2 fruit fly cellular contexts compared by ENCODE assay signal in the genomic region with DNA sequence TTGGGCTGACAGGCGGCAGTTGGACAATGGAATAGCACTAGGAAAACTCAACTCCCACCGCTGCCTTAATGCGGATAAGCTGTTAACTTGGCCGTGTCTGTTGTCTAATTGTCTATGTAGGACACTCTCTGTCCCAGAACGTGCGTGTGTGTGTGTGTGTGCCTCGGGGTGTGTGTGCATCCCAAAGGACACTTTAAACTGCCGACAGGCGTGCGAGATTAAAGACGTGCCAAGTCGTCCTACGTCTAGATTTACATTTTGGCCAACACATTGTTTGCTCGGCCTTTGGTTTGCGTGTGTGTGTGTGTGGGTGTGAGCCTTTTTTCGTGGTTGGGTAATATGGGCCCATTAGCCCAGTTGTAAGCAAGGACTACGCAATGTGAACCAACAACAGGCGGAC.
TF ChIP-seq lines count a peak whose summit lies in the region.

No protein-coding gene starts in this region.

- no peak for TF ChIP-seq CTCF in whole organism, embryonic (GFP tag; optimal IDR thresholded peaks at IDR 0.05; lab: Kevin White, UChicago)

TF ChIP-seq in whole organism, embryonic, 481 proteins besides CTCF, POLR2A, EP300 and RAD21:
- no peak for TF ChIP-seq B-H2 (GFP tag; optimal IDR thresholded peaks at IDR 0.05; lab: Kevin White, UChicago)
- TF ChIP-seq CG8359 (GFP tag; optimal IDR thresholded peaks at IDR 0.05; lab: Kevin White, UChicago; ENCODE audit: borderline replicate concordance) = no peak
- no peak for TF ChIP-seq cg (GFP tag; optimal IDR thresholded peaks at IDR 0.05; lab: Kevin White, UChicago)
- no peak for TF ChIP-seq CG4820 (GFP tag; optimal IDR thresholded peaks at IDR 0.05; lab: Kevin White, UChicago)
- TF ChIP-seq Med (GFP tag; lab: Kevin White, UChicago) = peak; percentile 56
- TF ChIP-seq CG3995 (GFP tag; optimal IDR thresholded peaks at IDR 0.05; lab: Kevin White, UChicago) = no peak
- peak; percentile 74 for TF ChIP-seq zen (tag; optimal IDR thresholded peaks at IDR 0.05; lab: Kevin White, UChicago)
- TF ChIP-seq dan (GFP tag; IDR thresholded peaks at IDR 0.05; lab: Robert Waterston, UW) = no peak
- TF ChIP-seq tll (GFP tag; optimal IDR thresholded peaks at IDR 0.05; lab: Kevin White, UChicago) = peak in 1 of 2 experiments; percentile 68
- TF ChIP-seq H15 (GFP tag; IDR thresholded peaks at IDR 0.05; lab: Robert Waterston, UW) = no peak
- TF ChIP-seq gcm2 (GFP tag; optimal IDR thresholded peaks at IDR 0.05; lab: Kevin White, UChicago) = no peak
- TF ChIP-seq NC2β (GFP tag; optimal IDR thresholded peaks at IDR 0.05; lab: Kevin White, UChicago) = no peak
- TF ChIP-seq ftz-f1 (GFP tag; optimal IDR thresholded peaks at IDR 0.05; lab: Kevin White, UChicago) = no peak
- TF ChIP-seq D (optimal IDR thresholded peaks at IDR 0.05; lab: Kevin White, UChicago) = peak; percentile 8
- no peak for TF ChIP-seq D (GFP tag; optimal IDR thresholded peaks at IDR 0.05; lab: Kevin White, UChicago)
- no peak for TF ChIP-seq jigr1 (GFP tag; IDR thresholded peaks at IDR 0.05; lab: Robert Waterston, UW)
- no peak for TF ChIP-seq Oaz (GFP tag; IDR thresholded peaks at IDR 0.05; lab: Robert Waterston, UW)
- TF ChIP-seq ems (GFP tag; optimal IDR thresholded peaks at IDR 0.05; lab: Kevin White, UChicago) = no peak
- TF ChIP-seq Stat92E (GFP tag; optimal IDR thresholded peaks at IDR 0.05; lab: Kevin White, UChicago) = no peak
- TF ChIP-seq prd (optimal IDR thresholded peaks at IDR 0.05; lab: Kevin White, UChicago) = no peak
- no peak for TF ChIP-seq prd (GFP tag; IDR thresholded peaks at IDR 0.05; lab: Robert Waterston, UW)
- TF ChIP-seq CG8388 (GFP tag; optimal IDR thresholded peaks at IDR 0.05; lab: Kevin White, UChicago) = no peak
- TF ChIP-seq Chrac-16 (GFP tag; optimal IDR thresholded peaks at IDR 0.05; lab: Kevin White, UChicago) = no peak
- no peak for TF ChIP-seq CG7963 (GFP tag; IDR thresholded peaks at IDR 0.05; lab: Robert Waterston, UW; ENCODE audit: partially characterized antibody)
- no peak for TF ChIP-seq CG2889 (GFP tag; IDR thresholded peaks at IDR 0.05; lab: Robert Waterston, UW)
- no peak for TF ChIP-seq sens-2 (GFP tag; IDR thresholded peaks at IDR 0.05; lab: Robert Waterston, UW)
- TF ChIP-seq CG2678 (tag; optimal IDR thresholded peaks at IDR 0.05; lab: Kevin White, UChicago) = no peak

TF ChIP-seq in whole organism, wandering third instar larva, 38 proteins besides CTCF, POLR2A, EP300 and RAD21:
- TF ChIP-seq woc (GFP tag; optimal IDR thresholded peaks at IDR 0.05; lab: Kevin White, UChicago) (no peak), Dfd (GFP tag; optimal IDR thresholded peaks at IDR 0.05; lab: Kevin White, UChicago) (peak; percentile 39)

Comparison
In these comparisons a context has a peak if more than half of its experiments do, and no peak if none do; other contexts are left out.
1. Of the 10 proteins assayed by ChIP-seq in both whole organism, embryonic and whole organism, wandering third instar larva: peak only in whole organism, embryonic: none; only in whole organism, wandering third instar larva: Dfd; in both: none; in neither: 9.